Worm (Caenorhabditis elegans) whole organism, young adult: ENCODE measurements around the gene Y53G8AR.6.
A peak's percentile ranks its signal among the peaks of the same experiment; 100 is the strongest.

Experiments
- B0336.3 ChIP-seq: fragments of 200-800 bp; sonication (Bioruptor generic); IDR thresholded peaks from 2 replicates; pipeline ENCODE4 v1.3.6; 2022; ENCODE audit warnings: missing genetic modification characterization, missing compliant biosample characterization
- C17E4.6 ChIP-seq: fragments of 200-800 bp; sonication (Bioruptor generic); IDR thresholded peaks from 2 replicates; pipeline ENCODE4 v1.3.6; 2022; ENCODE audit warnings: missing genetic modification reagents, missing genetic modification characterization, missing compliant biosample characterization
- F23B12.7 ChIP-seq: sonication (generic microtip); optimal IDR thresholded peaks from 2 replicates; lab custom pipeline; 2017; ENCODE audit warnings: missing genetic modification characterization, mild to moderate bottlenecking, missing compliant biosample characterization, antibody characterized with exemption, moderate library complexity; ENCODE audit not compliant: insufficient read depth
- F33H1.4 ChIP-seq: fragments of 200-800 bp; sonication (Bioruptor generic); IDR thresholded peaks from 2 replicates; pipeline ENCODE4 v1.3.6; 2022; ENCODE audit warnings: missing genetic modification reagents, missing genetic modification characterization, missing compliant biosample characterization
- F37B4.10 ChIP-seq: fragments of 200-800 bp; sonication (Bioruptor generic); IDR thresholded peaks from 2 replicates; pipeline ENCODE4 v1.3.6; 2022; ENCODE audit warnings: missing genetic modification characterization, missing compliant biosample characterization
- F57C9.4 ChIP-seq: sonication (generic microtip); optimal IDR thresholded peaks from 2 replicates; lab custom pipeline; 2017; ENCODE audit warnings: mild to moderate bottlenecking, missing genetic modification characterization, missing compliant biosample characterization
- Y79H2A.3 ChIP-seq: fragments of 200-800 bp; sonication (Bioruptor generic); conservative IDR thresholded peaks from 2 replicates; pipeline ENCODE4 v1.3.6; 2022; ENCODE audit warnings: missing genetic modification reagents, missing genetic modification characterization, missing compliant biosample characterization
- aptf-2 ChIP-seq: fragments of 200-800 bp; sonication (Bioruptor generic); conservative IDR thresholded peaks from 2 replicates; pipeline ENCODE4 v1.3.6; 2022; ENCODE audit warnings: missing genetic modification reagents, missing genetic modification characterization, missing compliant biosample characterization
- aptf-3 ChIP-seq: fragments of 200-800 bp; sonication (Bioruptor generic); IDR thresholded peaks from 2 replicates; pipeline ENCODE4 v1.3.6; 2022; ENCODE audit warnings: missing genetic modification characterization, missing compliant biosample characterization
- attf-3 ChIP-seq: fragments of 200-800 bp; sonication (Bioruptor generic); conservative IDR thresholded peaks from 2 replicates; pipeline ENCODE4 v1.3.6; 2022; ENCODE audit warnings: missing genetic modification reagents, missing genetic modification characterization, missing compliant biosample characterization
- attf-6 ChIP-seq: fragments of 200-800 bp; sonication (Bioruptor generic); IDR thresholded peaks from 2 replicates; pipeline ENCODE4 v1.3.6; 2022; ENCODE audit warnings: missing genetic modification reagents, missing genetic modification characterization, missing compliant biosample characterization
- bed-2 ChIP-seq: fragments of 200-800 bp; sonication (Bioruptor generic); IDR thresholded peaks from 2 replicates; pipeline ENCODE4 v1.3.6; 2022; ENCODE audit warnings: missing genetic modification reagents, missing genetic modification characterization, missing compliant biosample characterization
- cebp-1 ChIP-seq, 2 experiments: fragments of 200-800 bp in 1 of 2; sonication (Bioruptor generic) in 1 of 2; sonication (generic microtip) in 1 of 2; IDR thresholded peaks in 1 of 2; optimal IDR thresholded peaks in 1 of 2; 2 replicates each; pipeline versions ENCODE4 v1.3.6 to Lab custom; 2017 to 2022; ENCODE audit warnings: missing compliant biosample characterization in 2 of 2, missing genetic modification characterization in 2 of 2, mild to moderate bottlenecking in 1 of 2, missing genetic modification reagents in 1 of 2, moderate library complexity in 1 of 2
- ceh-100 ChIP-seq: fragments of 200-800 bp; sonication (Bioruptor generic); IDR thresholded peaks from 2 replicates; pipeline ENCODE4 v1.3.6; 2022; ENCODE audit warnings: missing genetic modification reagents, missing genetic modification characterization, missing compliant biosample characterization
- chd-7 ChIP-seq: sonication (generic microtip); optimal IDR thresholded peaks from 2 replicates; lab custom pipeline; 2016; ENCODE audit warnings: mild to moderate bottlenecking, missing genetic modification characterization, moderate library complexity, missing compliant biosample characterization
- dox-1 ChIP-seq: fragments of 200-800 bp; sonication (Bioruptor generic); IDR thresholded peaks from 2 replicates; pipeline ENCODE4 v1.3.6; 2022; ENCODE audit warnings: missing genetic modification reagents, missing genetic modification characterization, missing compliant biosample characterization
- egl-18 ChIP-seq: fragments of 200-800 bp; sonication (Bioruptor generic); IDR thresholded peaks from 2 replicates; pipeline ENCODE4 v1.3.6; 2022; ENCODE audit warnings: missing genetic modification reagents, missing genetic modification characterization, missing compliant biosample characterization
- ekl-4 ChIP-seq: fragments of 200-800 bp; sonication (Bioruptor generic); IDR thresholded peaks from 2 replicates; pipeline ENCODE4 v1.3.6; 2022; ENCODE audit warnings: missing genetic modification reagents, missing genetic modification characterization, missing compliant biosample characterization
- gei-17 ChIP-seq: fragments of 200-800 bp; sonication (Bioruptor generic); optimal IDR thresholded peaks from 2 replicates; lab custom pipeline; 2018; ENCODE audit warnings: mild to moderate bottlenecking, missing genetic modification characterization, missing compliant biosample characterization
- hlh-12 ChIP-seq: sonication (generic microtip); optimal IDR thresholded peaks from 2 replicates; lab custom pipeline; 2016; ENCODE audit warnings: missing genetic modification characterization, missing compliant biosample characterization
- let-607 ChIP-seq, 2 experiments: fragments of 200-800 bp in 1 of 2; sonication (Bioruptor generic) in 1 of 2; sonication (generic microtip) in 1 of 2; optimal IDR thresholded peaks; 2 replicates each; lab custom pipeline; 2016 to 2018; ENCODE audit warnings: mild to moderate bottlenecking in 2 of 2, missing compliant biosample characterization in 2 of 2, missing genetic modification characterization in 2 of 2, moderate library complexity in 2 of 2, missing genotype in 1 of 2
- lin-26 ChIP-seq: fragments of 200-800 bp; sonication (Bioruptor generic); IDR thresholded peaks from 2 replicates; pipeline ENCODE4 v1.3.6; 2022; ENCODE audit warnings: missing genetic modification reagents, missing genetic modification characterization, missing compliant biosample characterization
- lin-40 ChIP-seq: sonication (generic microtip); optimal IDR thresholded peaks from 2 replicates; lab custom pipeline; 2016; ENCODE audit warnings: missing genetic modification characterization, mild to moderate bottlenecking, missing compliant biosample characterization, missing genotype, missing genetic modification reagents
- lin-54 ChIP-seq: fragments of 200-800 bp; sonication (Bioruptor generic); optimal IDR thresholded peaks from 2 replicates; lab custom pipeline; 2018; ENCODE audit warnings: mild to moderate bottlenecking, missing genetic modification characterization, missing compliant biosample characterization
- lir-1 ChIP-seq: fragments of 200-800 bp; sonication (Bioruptor generic); conservative IDR thresholded peaks from 2 replicates; pipeline ENCODE4 v1.3.6; 2022; ENCODE audit warnings: missing genetic modification reagents, missing genetic modification characterization, missing compliant biosample characterization
- madf-6 ChIP-seq: fragments of 200-800 bp; sonication (Bioruptor generic); IDR thresholded peaks from 2 replicates; pipeline ENCODE4 v1.3.6; 2022; ENCODE audit warnings: missing genetic modification reagents, missing genetic modification characterization, missing compliant biosample characterization
- madf-8 ChIP-seq: fragments of 200-800 bp; sonication (Bioruptor generic); conservative IDR thresholded peaks from 2 replicates; pipeline ENCODE4 v1.3.6; 2022; ENCODE audit warnings: missing genetic modification reagents, missing genetic modification characterization, missing compliant biosample characterization
- mxl-1 ChIP-seq: sonication (generic microtip); optimal IDR thresholded peaks from 2 replicates; lab custom pipeline; 2016; ENCODE audit warnings: missing genetic modification characterization, missing compliant biosample characterization
- nfyb-1 ChIP-seq: fragments of 200-800 bp; sonication (Bioruptor generic); IDR thresholded peaks from 2 replicates; pipeline ENCODE4 v1.3.6; 2022; ENCODE audit warnings: missing genetic modification reagents, missing genetic modification characterization, missing compliant biosample characterization
- nhr-120 ChIP-seq: fragments of 200-800 bp; sonication (Bioruptor generic); IDR thresholded peaks from 2 replicates; pipeline ENCODE4 v1.3.6; 2022; ENCODE audit warnings: missing genetic modification characterization, missing compliant biosample characterization
- nhr-27 ChIP-seq: fragments of 200-800 bp; sonication (Bioruptor generic); optimal IDR thresholded peaks from 2 replicates; lab custom pipeline; 2018; ENCODE audit warnings: mild to moderate bottlenecking, missing genetic modification characterization, moderate library complexity, missing compliant biosample characterization
- nhr-80 ChIP-seq: sonication (generic microtip); optimal IDR thresholded peaks from 2 replicates; lab custom pipeline; 2016; ENCODE audit warnings: missing genetic modification characterization, missing compliant biosample characterization
- pbrm-1 ChIP-seq: fragments of 200-800 bp; sonication (Bioruptor generic); IDR thresholded peaks from 2 replicates; pipeline ENCODE4 v1.3.6; 2022; ENCODE audit warnings: missing genetic modification reagents, missing genetic modification characterization, missing compliant biosample characterization
- pha-4 ChIP-seq: fragments of 150-350 bp; sonication (generic microtip); optimal IDR thresholded peaks from 2 replicates; lab custom pipeline; 2014; ENCODE audit warnings: missing biosample characterization, missing genetic modification reagents, missing genetic modification characterization
- rec-8 ChIP-seq, 2 experiments: sonication (generic microtip); optimal IDR thresholded peaks; 2 replicates each; lab custom pipeline; 2016; ENCODE audit warnings: mild to moderate bottlenecking in 2 of 2, missing genetic modification characterization in 2 of 2, missing genetic modification reagents in 2 of 2, missing genotype in 2 of 2, missing biosample characterization in 1 of 2, missing compliant biosample characterization in 1 of 2, moderate library complexity in 1 of 2
- sdz-38 ChIP-seq: sonication (generic microtip); optimal IDR thresholded peaks from 2 replicates; lab custom pipeline; 2016; ENCODE audit warnings: missing genotype, missing genetic modification characterization, missing compliant biosample characterization
- snpc-1.1 ChIP-seq: sonication (generic microtip); optimal IDR thresholded peaks from 2 replicates; lab custom pipeline; 2017; ENCODE audit warnings: missing genetic modification characterization, mild to moderate bottlenecking, missing compliant biosample characterization, antibody characterized with exemption, moderate library complexity, missing genotype, missing genetic modification reagents; ENCODE audit not compliant: insufficient read depth
- snpc-3.4 ChIP-seq: sonication (generic microtip); optimal IDR thresholded peaks from 2 replicates; lab custom pipeline; 2017; ENCODE audit warnings: missing genetic modification characterization, mild to moderate bottlenecking, missing compliant biosample characterization, antibody characterized with exemption, moderate library complexity, missing genotype, missing genetic modification reagents
- somi-1 ChIP-seq: fragments of 200-800 bp; sonication (Bioruptor generic); optimal IDR thresholded peaks from 2 replicates; lab custom pipeline; 2018; ENCODE audit warnings: mild to moderate bottlenecking, missing genetic modification characterization, missing compliant biosample characterization
- unc-130 ChIP-seq: sonication (generic microtip); optimal IDR thresholded peaks from 2 replicates; lab custom pipeline; 2016; ENCODE audit warnings: missing genetic modification reagents, missing genetic modification characterization, missing compliant biosample characterization
- ztf-28 ChIP-seq: fragments of 200-800 bp; sonication (Bioruptor generic); IDR thresholded peaks from 2 replicates; pipeline ENCODE4 v1.3.6; 2022; ENCODE audit warnings: missing genetic modification reagents, missing genetic modification characterization, missing compliant biosample characterization

Y53G8AR.6 gene

ce11 chrIII:3339317-3340016 is 44.9 kb downstream of the Y53G8AR.6 start (continued):
- no peak for TF ChIP-seq bed-2 (GFP tag; lab: Robert Waterston, UW)
- peak; percentile 58 for TF ChIP-seq nhr-80 (tag; lab: Kevin White, UChicago)
- no peak for TF ChIP-seq pbrm-1 (GFP tag; lab: Robert Waterston, UW)
- no peak for TF ChIP-seq F33H1.4 (GFP tag; lab: Robert Waterston, UW)
- no peak for TF ChIP-seq F57C9.4 (tag; lab: Kevin White, UChicago)
- no peak for TF ChIP-seq snpc-3.4 (tag; lab: Kevin White, UChicago)
- TF ChIP-seq lir-1 (GFP tag; lab: Robert Waterston, UW) = no peak
- TF ChIP-seq nhr-120 (GFP tag; lab: Robert Waterston, UW) = no peak
- no peak for TF ChIP-seq chd-7 (tag; lab: Kevin White, UChicago)
- TF ChIP-seq egl-18 (GFP tag; lab: Robert Waterston, UW) = no peak
- no peak for TF ChIP-seq aptf-3 (GFP tag; lab: Robert Waterston, UW)
- no peak for TF ChIP-seq nhr-27 (tag; lab: Kevin White, UChicago)
- no peak for TF ChIP-seq ztf-28 (GFP tag; lab: Robert Waterston, UW)
- TF ChIP-seq attf-3 (GFP tag; lab: Robert Waterston, UW) = no peak
- 0 out of 2 replicates have a peak, but pooled peaks have one; percentile 23 for TF ChIP-seq nfyb-1 (GFP tag; lab: Robert Waterston, UW)
- TF ChIP-seq lin-26 (GFP tag; lab: Robert Waterston, UW) = 0 out of 2 replicates have a peak, but pooled peaks have one; percentile 58
- no peak for TF ChIP-seq ekl-4 (GFP tag; lab: Robert Waterston, UW)
- TF ChIP-seq lin-54 = no peak
- TF ChIP-seq somi-1 = no peak
- 0 out of 2 replicates have a peak, but pooled peaks have one; percentile 50 for TF ChIP-seq F37B4.10 (GFP tag; lab: Robert Waterston, UW)
- no peak for TF ChIP-seq mxl-1
- TF ChIP-seq madf-8 (GFP tag; lab: Robert Waterston, UW) = no peak
- no peak for TF ChIP-seq hlh-12
- no peak for TF ChIP-seq B0336.3 (GFP tag; lab: Robert Waterston, UW)
- no peak for TF ChIP-seq Y79H2A.3
- no peak for TF ChIP-seq unc-130
- no peak for TF ChIP-seq gei-17 (GFP tag; lab: Kevin White, UChicago)
- TF ChIP-seq cebp-1 (GFP tag; IDR thresholded peaks at IDR 0.05; lab: Robert Waterston, UW) = no peak
- no peak for TF ChIP-seq cebp-1 (tag; optimal IDR thresholded peaks at IDR 0.05; lab: Kevin White, UChicago)
- TF ChIP-seq lin-40 (tag; lab: Kevin White, UChicago) = no peak
- no peak for TF ChIP-seq rec-8 (tag; optimal IDR thresholded peaks at IDR 0.05; lab: Kevin White, UChicago)
- TF ChIP-seq C17E4.6 = no peak
- no peak for TF ChIP-seq let-607 (tag; optimal IDR thresholded peaks at IDR 0.05; lab: Kevin White, UChicago)
- no peak for TF ChIP-seq pha-4 (tag; lab: Kevin White, UChicago)
- TF ChIP-seq ceh-100 (GFP tag; lab: Robert Waterston, UW) = no peak
- no peak for TF ChIP-seq snpc-1.1
- TF ChIP-seq aptf-2 (GFP tag; lab: Robert Waterston, UW) = no peak
- TF ChIP-seq F23B12.7 (tag; lab: Kevin White, UChicago) = no peak
- TF ChIP-seq madf-6 (GFP tag; lab: Robert Waterston, UW) = no peak
- TF ChIP-seq dox-1 (GFP tag; lab: Robert Waterston, UW) = peak; percentile 16; the same call in 1 of the 2 replicates
- TF ChIP-seq sdz-38 (tag; lab: Kevin White, UChicago) = no peak
- no peak for TF ChIP-seq attf-6
